Worm (Caenorhabditis elegans) whole organism, mixed stage, embryonic: ENCODE results near the gene C48B4.11.

ENCODE experiments used
- M03D4.4 ChIP-seq: sonication (generic microtip); optimal IDR thresholded peaks from 2 replicates; lab custom pipeline; 2017; ENCODE audit warnings: mild to moderate bottlenecking, missing genetic modification characterization, missing compliant biosample characterization
- bed-3 ChIP-seq: fragments of 200-800 bp; sonication (Bioruptor generic); optimal IDR thresholded peaks from 3 replicates; lab custom pipeline; 2018; ENCODE audit warnings: mild to moderate bottlenecking, missing genetic modification characterization, moderate library complexity, missing compliant biosample characterization
- blmp-1 ChIP-seq: fragments of 150-350 bp; optimal IDR thresholded peaks from 2 replicates; lab custom pipeline; 2014; ENCODE audit warnings: missing biosample characterization, missing genetic modification characterization
- ceh-39 ChIP-seq: fragments of 150-350 bp; optimal IDR thresholded peaks from 2 replicates; lab custom pipeline; 2014; ENCODE audit warnings: missing biosample characterization, missing genetic modification characterization
- ceh-43 ChIP-seq: fragments of 200-800 bp; sonication (Bioruptor generic); optimal IDR thresholded peaks from 2 replicates; lab custom pipeline; 2018; ENCODE audit warnings: mild to moderate bottlenecking, missing genetic modification characterization, moderate library complexity, missing compliant biosample characterization
- ceh-83 ChIP-seq: fragments of 200-800 bp; sonication (Bioruptor generic); optimal IDR thresholded peaks from 2 replicates; lab custom pipeline; 2018; ENCODE audit warnings: mild to moderate bottlenecking, missing genetic modification characterization, missing compliant biosample characterization
- cnd-1 ChIP-seq: fragments of 200-800 bp; sonication (Bioruptor generic); optimal IDR thresholded peaks from 2 replicates; lab custom pipeline; 2018; ENCODE audit warnings: mild to moderate bottlenecking, missing genetic modification characterization, missing compliant biosample characterization
- drap-1 ChIP-seq: fragments of 200-800 bp; sonication (Bioruptor generic); optimal IDR thresholded peaks from 3 replicates; lab custom pipeline; 2018; ENCODE audit warnings: mild to moderate bottlenecking, missing genetic modification characterization, missing compliant biosample characterization
- elt-1 ChIP-seq: sonication (generic microtip); optimal IDR thresholded peaks from 2 replicates; lab custom pipeline; 2017; ENCODE audit warnings: missing genetic modification characterization, mild to moderate bottlenecking, missing compliant biosample characterization, antibody characterized with exemption, moderate library complexity, borderline replicate concordance; ENCODE audit not compliant: insufficient read depth
- flh-1 ChIP-seq: fragments of 200-800 bp; sonication (Bioruptor generic); optimal IDR thresholded peaks from 2 replicates; lab custom pipeline; 2018; ENCODE audit warnings: mild to moderate bottlenecking, missing genetic modification characterization, moderate library complexity, missing compliant biosample characterization
- ham-2 ChIP-seq: fragments of 200-800 bp; sonication (Bioruptor generic); optimal IDR thresholded peaks from 2 replicates; lab custom pipeline; 2018; ENCODE audit warnings: mild to moderate bottlenecking, missing genetic modification characterization, missing compliant biosample characterization
- hlh-1 ChIP-seq: fragments of 150-350 bp; optimal IDR thresholded peaks from 2 replicates; lab custom pipeline; 2014; ENCODE audit warnings: missing biosample characterization, missing genetic modification reagents, missing genetic modification characterization
- lin-13 ChIP-seq: fragments of 150-350 bp; optimal IDR thresholded peaks from 2 replicates; lab custom pipeline; 2014; ENCODE audit warnings: missing biosample characterization, missing genetic modification characterization
- lsy-2 ChIP-seq: fragments of 150-350 bp; optimal IDR thresholded peaks from 2 replicates; lab custom pipeline; 2014; ENCODE audit warnings: missing biosample characterization, missing genetic modification characterization
- mab-5 ChIP-seq: fragments of 150-350 bp; optimal IDR thresholded peaks from 2 replicates; lab custom pipeline; 2014; ENCODE audit warnings: missing biosample characterization, missing genetic modification characterization
- mep-1 ChIP-seq: fragments of 150-350 bp; optimal IDR thresholded peaks from 2 replicates; lab custom pipeline; 2017; ENCODE audit warnings: missing biosample characterization, missing genetic modification reagents, missing genetic modification characterization, inconsistent platforms
- mls-2 ChIP-seq: sonication (generic microtip); optimal IDR thresholded peaks from 2 replicates; lab custom pipeline; 2016; ENCODE audit warnings: mild to moderate bottlenecking, missing genetic modification characterization, moderate library complexity, missing compliant biosample characterization
- nhr-2 ChIP-seq: fragments of 150-350 bp; optimal IDR thresholded peaks from 2 replicates; lab custom pipeline; 2014; ENCODE audit warnings: missing biosample characterization, missing genetic modification characterization
- nhr-237 ChIP-seq: fragments of 150-350 bp; optimal IDR thresholded peaks from 2 replicates; lab custom pipeline; 2014; ENCODE audit warnings: missing biosample characterization, missing genetic modification characterization
- nhr-28 ChIP-seq: fragments of 150-350 bp; optimal IDR thresholded peaks from 2 replicates; lab custom pipeline; 2014; ENCODE audit warnings: missing biosample characterization, missing genetic modification characterization
- nhr-76 ChIP-seq: sonication (generic microtip); optimal IDR thresholded peaks from 2 replicates; lab custom pipeline; 2017; ENCODE audit warnings: missing biosample characterization, missing genetic modification characterization
- sem-2 ChIP-seq: fragments of 200-800 bp; sonication (Bioruptor generic); optimal IDR thresholded peaks from 2 replicates; lab custom pipeline; 2018; ENCODE audit warnings: mild to moderate bottlenecking, missing genetic modification characterization, missing compliant biosample characterization
- snpc-4 ChIP-seq: fragments of 150-350 bp; optimal IDR thresholded peaks from 2 replicates; lab custom pipeline; 2014; ENCODE audit warnings: missing biosample characterization, missing genetic modification characterization
- sptf-1 ChIP-seq: sonication (generic microtip); optimal IDR thresholded peaks from 2 replicates; lab custom pipeline; 2017; ENCODE audit warnings: mild to moderate bottlenecking, missing genetic modification characterization, moderate library complexity, missing compliant biosample characterization
- tbx-8 ChIP-seq: fragments of 200-800 bp; sonication (Bioruptor generic); optimal IDR thresholded peaks from 2 replicates; lab custom pipeline; 2018; ENCODE audit warnings: mild to moderate bottlenecking, missing genetic modification characterization, moderate library complexity, missing compliant biosample characterization
- unc-120 ChIP-seq: sonication (generic microtip); optimal IDR thresholded peaks from 2 replicates; lab custom pipeline; 2017; ENCODE audit warnings: missing genetic modification characterization, missing compliant biosample characterization; ENCODE audit not compliant: poor library complexity, severe bottlenecking
- unc-39 ChIP-seq: fragments of 150-350 bp; optimal IDR thresholded peaks from 2 replicates; lab custom pipeline; 2014; ENCODE audit warnings: missing biosample characterization, missing genetic modification characterization
- unc-62 ChIP-seq: fragments of 150-350 bp; optimal IDR thresholded peaks from 2 replicates; lab custom pipeline; 2014; ENCODE audit warnings: missing biosample characterization, missing genetic modification reagents, missing genetic modification characterization
- zip-8 ChIP-seq: fragments of 150-350 bp; optimal IDR thresholded peaks from 2 replicates; lab custom pipeline; 2014; ENCODE audit warnings: missing biosample characterization, missing genetic modification characterization
- ztf-11 ChIP-seq: fragments of 150-350 bp; optimal IDR thresholded peaks from 2 replicates; lab custom pipeline; 2014; ENCODE audit warnings: missing biosample characterization, missing genetic modification characterization

The C48B4.11 gene

ce11 chrIII:9565973-9566372 is at the start of gene C48B4.11:
Gene C48B4.11 (minus strand): TSS chrIII:9566115.
- TF ChIP-seq elt-1 (tag; lab: Kevin White, UChicago): no peak
- no peak for TF ChIP-seq M03D4.4 (tag; lab: Kevin White, UChicago)
- no peak for TF ChIP-seq cnd-1 (tag; lab: Kevin White, UChicago)
- TF ChIP-seq nhr-76 (tag; lab: Kevin White, UChicago): no peak
- TF ChIP-seq, all 35 proteins: peak for 0

- no peak for TF ChIP-seq nhr-237
- TF ChIP-seq hlh-1: no peak
- TF ChIP-seq unc-62 (GFP tag; lab: Kevin White, UChicago): no peak
- no peak for TF ChIP-seq drap-1 (GFP tag; lab: Kevin White, UChicago)
- TF ChIP-seq tbx-8 (GFP tag; lab: Kevin White, UChicago): no peak
- TF ChIP-seq nhr-28 (tag; lab: Kevin White, UChicago): no peak
- TF ChIP-seq mab-5: no peak
- TF ChIP-seq ceh-43: no peak
- TF ChIP-seq blmp-1 (tag; lab: Kevin White, UChicago): no peak
- no peak for TF ChIP-seq ceh-39 (tag; lab: Kevin White, UChicago)
- no peak for TF ChIP-seq nhr-2 (tag; lab: Kevin White, UChicago)
- TF ChIP-seq mep-1 (tag; lab: Kevin White, UChicago): no peak
- TF ChIP-seq lin-13 (tag; lab: Kevin White, UChicago): no peak
- TF ChIP-seq, all 35 proteins: peak for 0
Measured at ce11 chrIII:9615114-9615513, 49.2 kb upstream of the C48B4.11 start.

- TF ChIP-seq unc-62 (GFP tag; lab: Kevin White, UChicago): no peak
- peak; percentile 11 for TF ChIP-seq nhr-237
- TF ChIP-seq lsy-2 (tag; lab: Kevin White, UChicago): peak; percentile 38
- TF ChIP-seq snpc-4 (tag; lab: Kevin White, UChicago): no peak
- no peak for TF ChIP-seq nhr-76 (tag; lab: Kevin White, UChicago)
- no peak for TF ChIP-seq sptf-1 (tag; lab: Kevin White, UChicago)
Measured at ce11 chrIII:9614211-9614610, 48.3 kb upstream of the C48B4.11 start, which contains the start of the genes pri-1 and F58A4.6. Gene pri-1 (minus strand): TSS chrIII:9614281. Gene F58A4.6 (plus strand): TSS chrIII:9614482.

ce11 chrIII:9612097-9612496 is 46.2 kb upstream of the C48B4.11 start, which contains the start of gene bbs-4:
Gene bbs-4 (minus strand): TSS chrIII:9612197.
- TF ChIP-seq lin-13 (tag; lab: Kevin White, UChicago): no peak
- TF ChIP-seq ceh-39 (tag; lab: Kevin White, UChicago): no peak
- no peak for TF ChIP-seq sem-2
- no peak for TF ChIP-seq tbx-8 (GFP tag; lab: Kevin White, UChicago)
- no peak for TF ChIP-seq zip-8 (tag; lab: Kevin White, UChicago)
- no peak for TF ChIP-seq nhr-237
- TF ChIP-seq nhr-2 (tag; lab: Kevin White, UChicago): no peak
- no peak for TF ChIP-seq nhr-28 (tag; lab: Kevin White, UChicago)
- TF ChIP-seq mab-5: no peak
- TF ChIP-seq ztf-11 (tag; lab: Kevin White, UChicago): no peak
- no peak for TF ChIP-seq drap-1 (GFP tag; lab: Kevin White, UChicago)
- no peak for TF ChIP-seq flh-1 (GFP tag; lab: Kevin White, UChicago)
- TF ChIP-seq sptf-1 (tag; lab: Kevin White, UChicago): no peak
- TF ChIP-seq nhr-76 (tag; lab: Kevin White, UChicago): no peak
- no peak for TF ChIP-seq hlh-1
- no peak for TF ChIP-seq unc-120 (tag; lab: Kevin White, UChicago)
- no peak for TF ChIP-seq ham-2 (GFP tag; lab: Kevin White, UChicago)
- TF ChIP-seq, all 35 proteins: peak for 0

ce11 chrIII:9608650-9609049 is 42.7 kb upstream of the C48B4.11 start, which contains the start of gene clec-161:
Gene clec-161 (minus strand): TSS chrIII:9608750.
- no peak for TF ChIP-seq mep-1 (tag; lab: Kevin White, UChicago)
- TF ChIP-seq M03D4.4 (tag; lab: Kevin White, UChicago): no peak
- no peak for TF ChIP-seq mls-2 (tag; lab: Kevin White, UChicago)
- no peak for TF ChIP-seq ham-2 (GFP tag; lab: Kevin White, UChicago)
- no peak for TF ChIP-seq ceh-39 (tag; lab: Kevin White, UChicago)
- no peak for TF ChIP-seq bed-3 (GFP tag; lab: Kevin White, UChicago)
- TF ChIP-seq nhr-76 (tag; lab: Kevin White, UChicago): no peak
- TF ChIP-seq ceh-83 (GFP tag; lab: Kevin White, UChicago): no peak
- no peak for TF ChIP-seq drap-1 (GFP tag; lab: Kevin White, UChicago)
- no peak for TF ChIP-seq snpc-4 (tag; lab: Kevin White, UChicago)
- TF ChIP-seq nhr-28 (tag; lab: Kevin White, UChicago): no peak
- TF ChIP-seq mab-5: no peak
- no peak for TF ChIP-seq lsy-2 (tag; lab: Kevin White, UChicago)
- no peak for TF ChIP-seq zip-8 (tag; lab: Kevin White, UChicago)
- TF ChIP-seq unc-39 (tag; lab: Kevin White, UChicago): no peak
- no peak for TF ChIP-seq unc-62 (GFP tag; lab: Kevin White, UChicago)
